Fruit fly (Drosophila melanogaster) whole organism, embryonic: Measurements from ENCODE around the gene aru.

ENCODE experiments used
- Ada2b ChIP-seq: fragments of 200-800 bp; sonication (Bioruptor generic); IDR thresholded peaks from 2 replicates; pipeline ENCODE4 v1.3.6; 2022; ENCODE audit warnings: missing biosample characterization, missing genetic modification characterization
- Antp ChIP-seq: fragments of 200-800 bp; sonication (Bioruptor generic); optimal IDR thresholded peaks from 3 replicates; lab custom pipeline; 2016; ENCODE audit warnings: missing biosample characterization, missing genetic modification characterization
- Awh ChIP-seq: fragments of 200-800 bp; sonication (Bioruptor generic); IDR thresholded peaks from 2 replicates; pipeline ENCODE4, ENCODE4 v1.3.6; 2022; ENCODE audit warnings: missing biosample characterization, missing genetic modification characterization
- Bdp1 ChIP-seq: fragments of 200-800 bp; sonication (Bioruptor generic); optimal IDR thresholded peaks from 3 replicates; lab custom pipeline; 2016; ENCODE audit warnings: missing biosample characterization, missing genetic modification characterization
- CG10267 ChIP-seq: fragments of 200-800 bp; sonication (Bioruptor generic); optimal IDR thresholded peaks from 2 replicates; lab custom pipeline; 2018; ENCODE audit warnings: missing biosample characterization, mild to moderate bottlenecking, missing genetic modification characterization, moderate library complexity
- CG11093 ChIP-seq: fragments of 200-800 bp; sonication (Bioruptor generic); IDR thresholded peaks from 3 replicates; pipeline ENCODE4 v1.3.6; 2022; ENCODE audit warnings: missing biosample characterization, missing genetic modification characterization
- CG11398 ChIP-seq: fragments of 200-800 bp; sonication (Bioruptor generic); optimal IDR thresholded peaks from 2 replicates; lab custom pipeline; 2016; ENCODE audit warnings: missing biosample characterization, missing genetic modification characterization
- CG11560 ChIP-seq: fragments of 200-800 bp; sonication (Bioruptor generic); IDR thresholded peaks from 3 replicates; pipeline ENCODE4 v1.3.6; 2022; ENCODE audit warnings: missing biosample characterization, missing genetic modification characterization
- CG12104 ChIP-seq: fragments of 200-800 bp; sonication (Bioruptor generic); optimal IDR thresholded peaks from 3 replicates; lab custom pipeline; 2016; ENCODE audit warnings: missing biosample characterization, missing genetic modification characterization
- CG1233 ChIP-seq: fragments of 200-800 bp; sonication (Bioruptor generic); optimal IDR thresholded peaks from 4 replicates; lab custom pipeline; 2018; ENCODE audit warnings: missing biosample characterization, mild to moderate bottlenecking, missing genetic modification characterization
- CG13624 ChIP-seq: fragments of 200-800 bp; sonication (Bioruptor generic); optimal IDR thresholded peaks from 2 replicates; lab custom pipeline; 2016; ENCODE audit warnings: missing biosample characterization, missing genetic modification characterization
- CG14441 ChIP-seq: fragments of 200-800 bp; sonication (Bioruptor generic); IDR thresholded peaks from 2 replicates; pipeline ENCODE4 v1.3.6; 2022; ENCODE audit warnings: missing biosample characterization, missing genetic modification characterization
- CG16813 ChIP-seq: fragments of 200-800 bp; sonication (Bioruptor generic); IDR thresholded peaks from 3 replicates; pipeline ENCODE4 v1.3.6; 2022; ENCODE audit warnings: missing biosample characterization, missing genetic modification characterization; ENCODE audit not compliant: partially characterized antibody
- CG2116 ChIP-seq: fragments of 200-800 bp; sonication (Bioruptor generic); optimal IDR thresholded peaks from 3 replicates; lab custom pipeline; 2018; ENCODE audit warnings: missing biosample characterization, mild to moderate bottlenecking, missing genetic modification characterization
- CG2202 ChIP-seq: fragments of 200-800 bp; sonication (Bioruptor generic); optimal IDR thresholded peaks from 2 replicates; lab custom pipeline; 2018; ENCODE audit warnings: missing biosample characterization, mild to moderate bottlenecking, missing genetic modification characterization
- CG30403 ChIP-seq: fragments of 200-800 bp; sonication (Bioruptor generic); optimal IDR thresholded peaks from 3 replicates; lab custom pipeline; 2016; ENCODE audit warnings: missing biosample characterization, missing genetic modification characterization
- CG31365 ChIP-seq: fragments of 200-800 bp; sonication (Bioruptor generic); optimal IDR thresholded peaks from 2 replicates; lab custom pipeline; 2018; ENCODE audit warnings: missing biosample characterization, mild to moderate bottlenecking, missing genetic modification characterization
- CG31441 ChIP-seq: fragments of 200-800 bp; sonication (Bioruptor generic); IDR thresholded peaks from 2 replicates; pipeline ENCODE4 v1.3.6; 2022; ENCODE audit warnings: missing biosample characterization, missing genetic modification characterization
- CG32532 ChIP-seq: fragments of 200-800 bp; sonication (Bioruptor generic); IDR thresholded peaks from 2 replicates; pipeline ENCODE4 v1.3.6; 2022; ENCODE audit warnings: missing biosample characterization, missing genetic modification characterization
- CG3726 ChIP-seq: fragments of 200-800 bp; sonication (Bioruptor generic); IDR thresholded peaks from 3 replicates; pipeline ENCODE4, ENCODE4 v1.3.6; 2022; ENCODE audit warnings: missing biosample characterization, missing genetic modification characterization
- CG4617 ChIP-seq: fragments of 200-800 bp; sonication (Bioruptor generic); optimal IDR thresholded peaks from 3 replicates; lab custom pipeline; 2016; ENCODE audit warnings: missing biosample characterization, missing genetic modification characterization, borderline replicate concordance
- CG4730 ChIP-seq: fragments of 200-800 bp; sonication (Bioruptor generic); IDR thresholded peaks from 2 replicates; pipeline ENCODE4 v1.3.6; 2022; ENCODE audit warnings: missing biosample characterization, missing genetic modification characterization
- CG7271 ChIP-seq: fragments of 200-800 bp; sonication (Bioruptor generic); optimal IDR thresholded peaks from 2 replicates; lab custom pipeline; 2018; ENCODE audit warnings: missing biosample characterization, mild to moderate bottlenecking, missing genetic modification characterization, moderate library complexity
- CG7786 ChIP-seq: fragments of 200-800 bp; sonication (Bioruptor generic); optimal IDR thresholded peaks from 2 replicates; lab custom pipeline; 2016; ENCODE audit warnings: missing biosample characterization, missing genetic modification characterization
- CHES-1-like ChIP-seq: fragments of 200-800 bp; sonication (Bioruptor generic); optimal IDR thresholded peaks from 2 replicates; lab custom pipeline; 2016; ENCODE audit warnings: missing biosample characterization, missing genetic modification characterization
- Chrac-16 ChIP-seq: fragments of 200-800 bp; sonication (Bioruptor generic); optimal IDR thresholded peaks from 3 replicates; lab custom pipeline; 2016; ENCODE audit warnings: missing biosample characterization, missing genetic modification characterization
- E2f1 ChIP-seq: fragments of 200-800 bp; sonication (Bioruptor generic); IDR thresholded peaks from 2 replicates; pipeline ENCODE4 v1.3.6; 2022; ENCODE audit warnings: missing biosample characterization, missing genetic modification characterization
- ERR ChIP-seq: fragments of 200-800 bp; sonication (Bioruptor generic); optimal IDR thresholded peaks from 2 replicates; lab custom pipeline; 2016; ENCODE audit warnings: missing biosample characterization, missing genetic modification characterization
- Eip74EF ChIP-seq, 2 experiments: fragments of 200-800 bp in 1 of 2; fragments of >200 bp in 1 of 2; sonication (Bioruptor generic) in 1 of 2; optimal IDR thresholded peaks; 2 replicates each; lab custom pipeline; 2017 to 2019; ENCODE audit warnings: missing biosample characterization in 2 of 2, missing genetic modification characterization in 2 of 2, mild to moderate bottlenecking in 1 of 2, moderate library complexity in 1 of 2
- Ets97D ChIP-seq: fragments of 200-800 bp; sonication (Bioruptor generic); optimal IDR thresholded peaks from 3 replicates; lab custom pipeline; 2016; ENCODE audit warnings: missing biosample characterization, missing genetic modification characterization
- H2.0 ChIP-seq: fragments of 200-800 bp; sonication (Bioruptor generic); IDR thresholded peaks from 2 replicates; pipeline ENCODE4 v1.3.6; 2022; ENCODE audit warnings: missing biosample characterization, missing genetic modification characterization
- Hey ChIP-seq: fragments of 200-800 bp; sonication (Bioruptor generic); optimal IDR thresholded peaks from 3 replicates; lab custom pipeline; 2018; ENCODE audit warnings: missing biosample characterization, mild to moderate bottlenecking, missing genetic modification characterization
- HmgZ ChIP-seq: fragments of 200-800 bp; sonication (Bioruptor generic); optimal IDR thresholded peaks from 2 replicates; lab custom pipeline; 2018; ENCODE audit warnings: missing biosample characterization, mild to moderate bottlenecking, missing genetic modification characterization
- NfI ChIP-seq: fragments of 200-800 bp; sonication (Bioruptor generic); optimal IDR thresholded peaks from 3 replicates; lab custom pipeline; 2018; ENCODE audit warnings: missing biosample characterization, mild to moderate bottlenecking, missing genetic modification characterization, moderate library complexity
- Oli ChIP-seq: fragments of 200-800 bp; sonication (Bioruptor generic); optimal IDR thresholded peaks from 2 replicates; lab custom pipeline; 2018; ENCODE audit warnings: missing biosample characterization, mild to moderate bottlenecking, missing genetic modification characterization, moderate library complexity
- Optix ChIP-seq: fragments of 200-800 bp; sonication (Bioruptor generic); IDR thresholded peaks from 3 replicates; pipeline ENCODE4 v1.3.6; 2022; ENCODE audit warnings: missing biosample characterization, missing genetic modification characterization
- Taf1 ChIP-seq: fragments of 200-800 bp; sonication (Bioruptor generic); IDR thresholded peaks from 2 replicates; pipeline ENCODE4 v1.3.6; 2022; ENCODE audit warnings: missing biosample characterization, missing genetic modification characterization
- Xrp1 ChIP-seq: fragments of 200-800 bp; sonication (Bioruptor generic); IDR thresholded peaks from 2 replicates; pipeline ENCODE4 v1.3.6; 2022; ENCODE audit warnings: missing biosample characterization, missing genetic modification characterization
- aop ChIP-seq: fragments of 200-800 bp; sonication (Bioruptor generic); IDR thresholded peaks from 2 replicates; pipeline ENCODE4 v1.3.6; 2022; ENCODE audit warnings: missing biosample characterization, missing genetic modification characterization
- ato ChIP-seq: fragments of 200-800 bp; sonication (Bioruptor generic); IDR thresholded peaks from 2 replicates; pipeline ENCODE4 v1.3.6; 2022; ENCODE audit warnings: missing biosample characterization, missing genetic modification characterization; ENCODE audit not compliant: partially characterized antibody
- br ChIP-seq: fragments of >200 bp; optimal IDR thresholded peaks from 2 replicates; lab custom pipeline; 2017
- chm ChIP-seq: fragments of 200-800 bp; sonication (Bioruptor generic); IDR thresholded peaks from 2 replicates; pipeline ENCODE4 v1.3.6; 2022; ENCODE audit warnings: missing biosample characterization, missing genetic modification characterization
- dmrt11E ChIP-seq: fragments of 200-800 bp; sonication (Bioruptor generic); optimal IDR thresholded peaks from 3 replicates; lab custom pipeline; 2018; ENCODE audit warnings: missing biosample characterization, mild to moderate bottlenecking, missing genetic modification characterization, moderate library complexity
- ems ChIP-seq: fragments of 200-800 bp; sonication (Bioruptor generic); optimal IDR thresholded peaks from 3 replicates; lab custom pipeline; 2016; ENCODE audit warnings: missing biosample characterization, missing genetic modification characterization
- gce ChIP-seq: fragments of 200-800 bp; sonication (Bioruptor generic); IDR thresholded peaks from 3 replicates; pipeline ENCODE4 v1.3.6; 2022; ENCODE audit warnings: missing biosample characterization, missing genetic modification characterization
- hth ChIP-seq: fragments of >200 bp; optimal IDR thresholded peaks from 2 replicates; lab custom pipeline; 2017; ENCODE audit warnings: inconsistent platforms
- jing ChIP-seq: fragments of 200-800 bp; sonication (Bioruptor generic); optimal IDR thresholded peaks from 2 replicates; lab custom pipeline; 2018; ENCODE audit warnings: missing biosample characterization, mild to moderate bottlenecking, missing genetic modification characterization
- mld ChIP-seq: fragments of 200-800 bp; sonication (Bioruptor generic); IDR thresholded peaks from 3 replicates; pipeline ENCODE4 v1.3.6; 2022; ENCODE audit warnings: missing biosample characterization, missing genetic modification characterization; ENCODE audit not compliant: partially characterized antibody
- nerfin-1 ChIP-seq: fragments of 200-800 bp; sonication (Bioruptor generic); optimal IDR thresholded peaks from 3 replicates; lab custom pipeline; 2019; ENCODE audit warnings: missing biosample characterization, mild to moderate bottlenecking, missing genetic modification characterization, moderate library complexity
- pho ChIP-seq: fragments of 200-800 bp; sonication (Bioruptor generic); optimal IDR thresholded peaks from 2 replicates; lab custom pipeline; 2016; ENCODE audit warnings: missing biosample characterization, missing genetic modification characterization
- sim ChIP-seq: fragments of 200-800 bp; sonication (Bioruptor generic); IDR thresholded peaks from 2 replicates; pipeline ENCODE4 v1.3.6; 2022; ENCODE audit warnings: missing biosample characterization, missing genetic modification characterization
- ssp ChIP-seq: fragments of 200-800 bp; sonication (Bioruptor generic); IDR thresholded peaks from 2 replicates; pipeline ENCODE4 v1.3.6; 2022; ENCODE audit warnings: missing biosample characterization, missing genetic modification characterization

Gene aru

dm6 chr2L:865851-866250 lies 2.3 kb downstream of the aru start (continued):
- TF ChIP-seq br (lab: Kevin White, UChicago): no peak
- TF ChIP-seq CG16813 (GFP tag; lab: Robert Waterston, UW): no peak
- no peak for TF ChIP-seq hth (lab: Kevin White, UChicago)
- no peak for TF ChIP-seq ato
- peak; percentile 96 for TF ChIP-seq Chrac-16 (GFP tag; lab: Kevin White, UChicago)
- TF ChIP-seq Ada2b (GFP tag; lab: Robert Waterston, UW): peak; percentile 97
- TF ChIP-seq CHES-1-like: peak; percentile 92
- peak; percentile 94 for TF ChIP-seq Awh
- TF ChIP-seq aop (GFP tag; lab: Robert Waterston, UW): peak; percentile 92
- peak; percentile 97 for TF ChIP-seq HmgZ (tag; lab: Kevin White, UChicago)
- TF ChIP-seq Eip74EF (GFP tag; optimal IDR thresholded peaks at IDR 0.05; lab: Kevin White, UChicago): peak in 1 of 2 experiments; percentile 94
- TF ChIP-seq E2f1 (GFP tag; lab: Robert Waterston, UW): peak; percentile 95
- peak; percentile 92 for TF ChIP-seq CG4617
- TF ChIP-seq jing (GFP tag; lab: Kevin White, UChicago): peak; percentile 94
- peak; percentile 98 for TF ChIP-seq CG30403
- peak; percentile 95 for TF ChIP-seq Optix (GFP tag; lab: Robert Waterston, UW)
- TF ChIP-seq chm (GFP tag; lab: Robert Waterston, UW): peak; percentile 97
- TF ChIP-seq CG10267 (tag; lab: Kevin White, UChicago): peak; percentile 90
- TF ChIP-seq CG13624: peak; percentile 94
- peak; percentile 92 for TF ChIP-seq CG3726 (GFP tag; lab: Robert Waterston, UW)
- TF ChIP-seq Taf1 (GFP tag; lab: Robert Waterston, UW): peak; percentile 84
- peak; percentile 74 for TF ChIP-seq CG2116 (GFP tag; lab: Kevin White, UChicago)
- TF ChIP-seq ERR (GFP tag; lab: Kevin White, UChicago): peak; percentile 94
- peak; percentile 96 for TF ChIP-seq Oli (tag; lab: Kevin White, UChicago)
- TF ChIP-seq CG7271 (tag; lab: Kevin White, UChicago): peak; percentile 90
- peak; percentile 93 for TF ChIP-seq Antp
- TF ChIP-seq CG31441 (GFP tag; lab: Robert Waterston, UW): peak; percentile 97
- peak; percentile 88 for TF ChIP-seq Ets97D (GFP tag; lab: Kevin White, UChicago)
- TF ChIP-seq mld (GFP tag; lab: Robert Waterston, UW): no peak
- TF ChIP-seq CG11093 (GFP tag; lab: Robert Waterston, UW): peak; percentile 91
- TF ChIP-seq CG11560 (tag; lab: Robert Waterston, UW): peak; percentile 83
- peak; percentile 97 for TF ChIP-seq CG14441 (GFP tag; lab: Robert Waterston, UW)
- peak; percentile 97 for TF ChIP-seq Xrp1 (GFP tag; lab: Robert Waterston, UW)
- peak; percentile 96 for TF ChIP-seq pho
- peak; percentile 86 for TF ChIP-seq Bdp1 (GFP tag; lab: Kevin White, UChicago)
- peak; percentile 97 for TF ChIP-seq gce (GFP tag; lab: Robert Waterston, UW)
- TF ChIP-seq dmrt11E (tag; lab: Kevin White, UChicago): peak; percentile 94
- TF ChIP-seq sim: peak; percentile 94
- TF ChIP-seq H2.0 (GFP tag; lab: Robert Waterston, UW): peak; percentile 97
- TF ChIP-seq nerfin-1: peak; percentile 92
- TF ChIP-seq Hey: peak; percentile 78
- TF ChIP-seq CG31365 (tag; lab: Kevin White, UChicago): peak; percentile 81
- peak; percentile 91 for TF ChIP-seq CG4730
- peak; percentile 97 for TF ChIP-seq CG32532 (GFP tag; lab: Robert Waterston, UW)
- peak; percentile 91 for TF ChIP-seq ems (GFP tag; lab: Kevin White, UChicago)
- peak; percentile 94 for TF ChIP-seq CG7786 (GFP tag; lab: Kevin White, UChicago)
- TF ChIP-seq CG2202 (tag; lab: Kevin White, UChicago): peak; percentile 92
- TF ChIP-seq NfI (GFP tag; lab: Kevin White, UChicago): peak; percentile 93
- TF ChIP-seq ssp (GFP tag; lab: Robert Waterston, UW): peak; percentile 90
- peak; percentile 84 for TF ChIP-seq CG11398 (GFP tag; lab: Kevin White, UChicago)
- peak; percentile 96 for TF ChIP-seq CG1233 (GFP tag; lab: Kevin White, UChicago)
- TF ChIP-seq CG12104 (GFP tag; lab: Kevin White, UChicago): peak; percentile 95
